Worm (Caenorhabditis elegans) whole organism, early embryonic: ENCODE results near the gene nstp-9.

Experiments
- B0310.2 ChIP-seq: sonication (generic microtip); optimal IDR thresholded peaks from 2 replicates; lab custom pipeline; 2016; ENCODE audit warnings: mild to moderate bottlenecking, missing genetic modification characterization, missing compliant biosample characterization
- F13C5.2 ChIP-seq: sonication (generic microtip); optimal IDR thresholded peaks from 2 replicates; lab custom pipeline; 2017; ENCODE audit warnings: mild to moderate bottlenecking, missing genetic modification characterization, inconsistent platforms, missing compliant biosample characterization
- aly-1 ChIP-seq: sonication (generic microtip); optimal IDR thresholded peaks from 2 replicates; lab custom pipeline; 2016; ENCODE audit warnings: missing genetic modification characterization, missing compliant biosample characterization
- ama-1 ChIP-seq: fragments of 150-350 bp; optimal IDR thresholded peaks from 2 replicates; lab custom pipeline; 2014
- ets-7 ChIP-seq: sonication (generic microtip); optimal IDR thresholded peaks from 2 replicates; lab custom pipeline; 2016; ENCODE audit warnings: missing genotype, missing genetic modification characterization, missing compliant biosample characterization
- hnd-1 ChIP-seq: sonication (generic microtip); optimal IDR thresholded peaks from 2 replicates; lab custom pipeline; 2016; ENCODE audit warnings: missing genetic modification characterization, missing compliant biosample characterization
- pes-1 ChIP-seq: fragments of 200-800 bp; sonication (Bioruptor generic); IDR thresholded peaks from 2 replicates; pipeline ENCODE4 v1.3.6; 2022; ENCODE audit warnings: missing genetic modification reagents, missing genetic modification characterization, missing compliant biosample characterization
- scrt-1 ChIP-seq: fragments of 200-800 bp; sonication (Bioruptor generic); IDR thresholded peaks from 2 replicates; pipeline ENCODE4 v1.3.6; 2022; ENCODE audit warnings: missing genetic modification characterization, missing compliant biosample characterization
- tbx-37 ChIP-seq: fragments of 200-800 bp; sonication (Bioruptor generic); conservative IDR thresholded peaks from 2 replicates; pipeline ENCODE4 v1.3.6; 2022; ENCODE audit warnings: missing genetic modification reagents, missing genetic modification characterization, missing compliant biosample characterization
- tra-4 ChIP-seq: sonication (generic microtip); optimal IDR thresholded peaks from 2 replicates; lab custom pipeline; 2017; ENCODE audit warnings: missing genetic modification characterization, missing compliant biosample characterization

DNA sequence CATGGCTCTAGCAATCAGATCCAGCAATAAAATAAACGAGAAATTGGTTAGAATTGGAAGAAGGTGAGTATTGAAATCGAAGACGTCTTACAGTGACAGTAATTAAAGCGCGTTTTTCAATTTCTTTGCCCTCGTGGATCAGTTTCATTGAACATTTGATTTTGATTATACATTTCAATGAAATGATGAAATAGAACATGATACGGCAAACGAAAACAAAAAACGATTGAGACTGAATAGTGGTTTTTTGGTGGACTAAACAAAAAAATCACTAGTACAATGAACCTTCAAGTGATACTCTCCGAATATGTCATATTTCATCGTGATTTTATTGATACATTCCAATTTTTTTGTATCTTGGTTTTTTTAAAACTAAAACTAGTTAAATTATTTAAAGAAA lies 23.0 kb downstream of the nstp-9 start, which contains the start of gene haly-1:
- TF ChIP-seq scrt-1 (GFP tag; lab: Robert Waterston, UW): no peak
- no peak for TF ChIP-seq tra-4 (tag; lab: Kevin White, UChicago)
- TF ChIP-seq hnd-1 (tag; lab: Kevin White, UChicago): no peak
- TF ChIP-seq aly-1 (tag; lab: Kevin White, UChicago): no peak
- TF ChIP-seq ama-1 (lab: Kevin White, UChicago): no peak
- TF ChIP-seq pes-1 (GFP tag; lab: Robert Waterston, UW): no peak
- TF ChIP-seq B0310.2 (tag; lab: Kevin White, UChicago): no peak
- no peak for TF ChIP-seq F13C5.2 (tag; lab: Kevin White, UChicago)
- TF ChIP-seq ets-7: no peak
- no peak for TF ChIP-seq tbx-37
